Fruit fly (Drosophila melanogaster): Measurements from ENCODE around the gene ens.

DNA sequence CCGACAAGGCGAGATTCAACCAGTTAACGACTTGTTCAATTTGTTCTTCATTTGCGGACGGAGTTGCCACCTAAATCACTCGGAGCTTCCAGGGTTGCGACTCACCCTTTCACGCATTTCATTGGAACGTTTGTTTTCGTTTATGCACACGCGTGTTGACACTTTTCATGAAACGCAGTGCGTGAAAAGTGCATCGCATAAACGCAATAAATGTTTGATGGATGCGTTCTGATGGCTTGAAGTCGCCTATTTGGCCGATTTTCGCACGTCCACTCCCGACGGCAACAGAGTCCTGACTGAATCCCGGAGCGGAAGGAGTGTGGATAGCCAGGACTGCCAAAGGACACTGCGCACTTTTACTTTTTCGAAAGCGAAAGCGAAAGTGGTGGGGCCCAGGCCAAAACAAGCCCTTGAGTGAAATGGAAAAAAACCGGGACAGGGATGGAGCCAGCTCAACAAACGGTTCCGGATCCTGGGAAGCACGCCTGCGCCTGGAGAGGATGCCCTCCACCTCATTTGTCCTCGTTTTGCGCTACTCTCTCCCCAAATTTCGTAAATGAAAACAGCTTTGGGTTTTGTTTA lies 43.7 kb upstream of the ens start, which contains the start of gene Teh4:
- TF ChIP-seq CG8478 (optimal IDR thresholded peaks at IDR 0.05) = no peak
- no peak for TF ChIP-seq usp (GFP tag; optimal IDR thresholded peaks at IDR 0.05)
- TF ChIP-seq Dll (optimal IDR thresholded peaks at IDR 0.05) = no peak

Measured in whole organism.